Worm (Caenorhabditis elegans) whole organism, young adult: Measurements from ENCODE around the gene mig-5.

Source experiments
- B0261.1 ChIP-seq: sonication (generic microtip); optimal IDR thresholded peaks from 2 replicates; lab custom pipeline; 2016; ENCODE audit warnings: mild to moderate bottlenecking, missing genetic modification characterization, moderate library complexity, missing compliant biosample characterization
- C17E4.6 ChIP-seq: fragments of 200-800 bp; sonication (Bioruptor generic); IDR thresholded peaks from 2 replicates; pipeline ENCODE4 v1.3.6; 2022; ENCODE audit warnings: missing genetic modification reagents, missing genetic modification characterization, missing compliant biosample characterization
- F10E7.11 ChIP-seq: sonication (generic microtip); optimal IDR thresholded peaks from 2 replicates; lab custom pipeline; 2017; ENCODE audit warnings: mild to moderate bottlenecking, missing genetic modification characterization, moderate library complexity, missing compliant biosample characterization
- F23B12.7 ChIP-seq: sonication (generic microtip); optimal IDR thresholded peaks from 2 replicates; lab custom pipeline; 2017; ENCODE audit warnings: missing genetic modification characterization, mild to moderate bottlenecking, missing compliant biosample characterization, antibody characterized with exemption, moderate library complexity; ENCODE audit not compliant: insufficient read depth
- F33H1.4 ChIP-seq: fragments of 200-800 bp; sonication (Bioruptor generic); IDR thresholded peaks from 2 replicates; pipeline ENCODE4 v1.3.6; 2022; ENCODE audit warnings: missing genetic modification reagents, missing genetic modification characterization, missing compliant biosample characterization
- F37B4.10 ChIP-seq: fragments of 200-800 bp; sonication (Bioruptor generic); IDR thresholded peaks from 2 replicates; pipeline ENCODE4 v1.3.6; 2022; ENCODE audit warnings: missing genetic modification characterization, missing compliant biosample characterization
- F52B5.7 ChIP-seq: sonication (generic microtip); optimal IDR thresholded peaks from 2 replicates; lab custom pipeline; 2016; ENCODE audit warnings: mild to moderate bottlenecking, missing genetic modification characterization, missing compliant biosample characterization
- F55B11.4 ChIP-seq: sonication (generic microtip); optimal IDR thresholded peaks from 2 replicates; lab custom pipeline; 2016; ENCODE audit warnings: missing compliant biosample characterization, missing genetic modification characterization, borderline replicate concordance; ENCODE audit not compliant: insufficient read depth
- F57C9.4 ChIP-seq: sonication (generic microtip); optimal IDR thresholded peaks from 2 replicates; lab custom pipeline; 2017; ENCODE audit warnings: mild to moderate bottlenecking, missing genetic modification characterization, missing compliant biosample characterization
- K12H6.12 ChIP-seq: fragments of 200-800 bp; sonication (Bioruptor generic); optimal IDR thresholded peaks from 2 replicates; lab custom pipeline; 2018; ENCODE audit warnings: mild to moderate bottlenecking, missing genetic modification characterization, missing compliant biosample characterization
- T26A5.8 ChIP-seq: sonication (generic microtip); optimal IDR thresholded peaks from 2 replicates; lab custom pipeline; 2016; ENCODE audit warnings: missing genetic modification characterization, missing compliant biosample characterization
- Y67H2A.10 ChIP-seq: fragments of 200-800 bp; sonication (Bioruptor generic); conservative IDR thresholded peaks from 2 replicates; pipeline ENCODE4 v1.3.6; 2022; ENCODE audit warnings: missing genetic modification reagents, missing genetic modification characterization, missing compliant biosample characterization
- ZK185.1 ChIP-seq: sonication (generic microtip); optimal IDR thresholded peaks from 2 replicates; lab custom pipeline; 2016; ENCODE audit warnings: mild to moderate bottlenecking, missing genetic modification characterization, missing compliant biosample characterization; ENCODE audit not compliant: poor library complexity, severe bottlenecking
- aptf-2 ChIP-seq: fragments of 200-800 bp; sonication (Bioruptor generic); conservative IDR thresholded peaks from 2 replicates; pipeline ENCODE4 v1.3.6; 2022; ENCODE audit warnings: missing genetic modification reagents, missing genetic modification characterization, missing compliant biosample characterization
- aptf-3 ChIP-seq: fragments of 200-800 bp; sonication (Bioruptor generic); IDR thresholded peaks from 2 replicates; pipeline ENCODE4 v1.3.6; 2022; ENCODE audit warnings: missing genetic modification characterization, missing compliant biosample characterization
- atf-7 ChIP-seq: sonication (generic microtip); optimal IDR thresholded peaks from 2 replicates; lab custom pipeline; 2017; ENCODE audit warnings: mild to moderate bottlenecking, missing genetic modification characterization, missing compliant biosample characterization
- bed-1 ChIP-seq: fragments of 200-800 bp; sonication (Bioruptor generic); IDR thresholded peaks from 2 replicates; pipeline ENCODE4 v1.3.6; 2022; ENCODE audit warnings: missing genetic modification reagents, missing genetic modification characterization, missing compliant biosample characterization
- ceh-58 ChIP-seq: fragments of 200-800 bp; sonication (Bioruptor generic); IDR thresholded peaks from 2 replicates; pipeline ENCODE4 v1.3.6; 2022; ENCODE audit warnings: missing genetic modification characterization, missing compliant biosample characterization
- chd-7 ChIP-seq: sonication (generic microtip); optimal IDR thresholded peaks from 2 replicates; lab custom pipeline; 2016; ENCODE audit warnings: mild to moderate bottlenecking, missing genetic modification characterization, moderate library complexity, missing compliant biosample characterization
- die-1 ChIP-seq: sonication (generic microtip); optimal IDR thresholded peaks from 2 replicates; lab custom pipeline; 2016; ENCODE audit warnings: missing genotype, mild to moderate bottlenecking, missing genetic modification characterization, missing compliant biosample characterization
- dox-1 ChIP-seq: fragments of 200-800 bp; sonication (Bioruptor generic); IDR thresholded peaks from 2 replicates; pipeline ENCODE4 v1.3.6; 2022; ENCODE audit warnings: missing genetic modification reagents, missing genetic modification characterization, missing compliant biosample characterization
- dpff-1 ChIP-seq: sonication (generic microtip); optimal IDR thresholded peaks from 2 replicates; lab custom pipeline; 2017; ENCODE audit warnings: mild to moderate bottlenecking, missing genetic modification characterization, missing compliant biosample characterization
- dpl-1 ChIP-seq: fragments of 150-350 bp; optimal IDR thresholded peaks from 2 replicates; lab custom pipeline; 2014; ENCODE audit warnings: missing biosample characterization, missing genetic modification reagents, missing genetic modification characterization
- ekl-4 ChIP-seq: fragments of 200-800 bp; sonication (Bioruptor generic); IDR thresholded peaks from 2 replicates; pipeline ENCODE4 v1.3.6; 2022; ENCODE audit warnings: missing genetic modification reagents, missing genetic modification characterization, missing compliant biosample characterization
- hmg-1.2 ChIP-seq: fragments of 200-800 bp; sonication (Bioruptor generic); IDR thresholded peaks from 2 replicates; pipeline ENCODE4 v1.3.6; 2022; ENCODE audit warnings: missing genetic modification reagents, missing genetic modification characterization, missing compliant biosample characterization
- hmg-20 ChIP-seq: fragments of 200-800 bp; sonication (Bioruptor generic); IDR thresholded peaks from 2 replicates; pipeline ENCODE4 v1.3.6; 2022; ENCODE audit warnings: missing genetic modification reagents, missing genetic modification characterization, missing compliant biosample characterization
- hrde-1 ChIP-seq: sonication (generic microtip); optimal IDR thresholded peaks from 2 replicates; lab custom pipeline; 2016; ENCODE audit warnings: missing genetic modification characterization, mild to moderate bottlenecking, missing compliant biosample characterization, moderate library complexity, missing genotype, missing genetic modification reagents, borderline replicate concordance
- let-526 ChIP-seq: fragments of 200-800 bp; sonication (Bioruptor generic); IDR thresholded peaks from 2 replicates; pipeline ENCODE4 v1.3.6; 2022; ENCODE audit warnings: missing genetic modification reagents, missing genetic modification characterization, missing compliant biosample characterization
- lin-26 ChIP-seq: fragments of 200-800 bp; sonication (Bioruptor generic); IDR thresholded peaks from 2 replicates; pipeline ENCODE4 v1.3.6; 2022; ENCODE audit warnings: missing genetic modification reagents, missing genetic modification characterization, missing compliant biosample characterization
- lin-40 ChIP-seq: sonication (generic microtip); optimal IDR thresholded peaks from 2 replicates; lab custom pipeline; 2016; ENCODE audit warnings: missing genetic modification characterization, mild to moderate bottlenecking, missing compliant biosample characterization, missing genotype, missing genetic modification reagents
- lir-1 ChIP-seq: fragments of 200-800 bp; sonication (Bioruptor generic); conservative IDR thresholded peaks from 2 replicates; pipeline ENCODE4 v1.3.6; 2022; ENCODE audit warnings: missing genetic modification reagents, missing genetic modification characterization, missing compliant biosample characterization
- lsl-1 ChIP-seq: fragments of 200-800 bp; sonication (Bioruptor generic); optimal IDR thresholded peaks from 2 replicates; lab custom pipeline; 2018; ENCODE audit warnings: mild to moderate bottlenecking, missing genetic modification characterization, moderate library complexity, missing compliant biosample characterization
- madf-3 ChIP-seq: fragments of 200-800 bp; sonication (Bioruptor generic); IDR thresholded peaks from 2 replicates; pipeline ENCODE4 v1.3.6; 2022; ENCODE audit warnings: missing genetic modification reagents, missing genetic modification characterization, missing compliant biosample characterization
- mcd-1 ChIP-seq: fragments of 200-800 bp; sonication (Bioruptor generic); IDR thresholded peaks from 2 replicates; pipeline ENCODE4 v1.3.6; 2022; ENCODE audit warnings: missing genetic modification reagents, missing genetic modification characterization, missing compliant biosample characterization
- mes-4 ChIP-seq: sonication (generic microtip); optimal IDR thresholded peaks from 2 replicates; lab custom pipeline; 2016; ENCODE audit warnings: missing genotype, missing genetic modification characterization, missing compliant biosample characterization
- nfya-1 ChIP-seq: sonication (generic microtip); optimal IDR thresholded peaks from 2 replicates; lab custom pipeline; 2017; ENCODE audit warnings: antibody characterized with exemption, missing compliant biosample characterization, missing genetic modification characterization, borderline replicate concordance; ENCODE audit not compliant: insufficient read depth
- nhr-120 ChIP-seq: fragments of 200-800 bp; sonication (Bioruptor generic); IDR thresholded peaks from 2 replicates; pipeline ENCODE4 v1.3.6; 2022; ENCODE audit warnings: missing genetic modification characterization, missing compliant biosample characterization
- nhr-179 ChIP-seq: sonication (generic microtip); optimal IDR thresholded peaks from 2 replicates; lab custom pipeline; 2016; ENCODE audit warnings: mild to moderate bottlenecking, missing genetic modification characterization, missing compliant biosample characterization
- rec-8 ChIP-seq, 2 experiments: sonication (generic microtip); optimal IDR thresholded peaks; 2 replicates each; lab custom pipeline; 2016; ENCODE audit warnings: mild to moderate bottlenecking in 2 of 2, missing genetic modification characterization in 2 of 2, missing genetic modification reagents in 2 of 2, missing genotype in 2 of 2, missing biosample characterization in 1 of 2, missing compliant biosample characterization in 1 of 2, moderate library complexity in 1 of 2
- sdz-38 ChIP-seq: sonication (generic microtip); optimal IDR thresholded peaks from 2 replicates; lab custom pipeline; 2016; ENCODE audit warnings: missing genotype, missing genetic modification characterization, missing compliant biosample characterization
- snpc-1.1 ChIP-seq: sonication (generic microtip); optimal IDR thresholded peaks from 2 replicates; lab custom pipeline; 2017; ENCODE audit warnings: missing genetic modification characterization, mild to moderate bottlenecking, missing compliant biosample characterization, antibody characterized with exemption, moderate library complexity, missing genotype, missing genetic modification reagents; ENCODE audit not compliant: insufficient read depth
- snpc-3.4 ChIP-seq: sonication (generic microtip); optimal IDR thresholded peaks from 2 replicates; lab custom pipeline; 2017; ENCODE audit warnings: missing genetic modification characterization, mild to moderate bottlenecking, missing compliant biosample characterization, antibody characterized with exemption, moderate library complexity, missing genotype, missing genetic modification reagents
- sptf-2 ChIP-seq: fragments of 200-800 bp; sonication (Bioruptor generic); optimal IDR thresholded peaks from 2 replicates; lab custom pipeline; 2018; ENCODE audit warnings: mild to moderate bottlenecking, missing genetic modification characterization, missing compliant biosample characterization
- tbx-9 ChIP-seq: sonication (generic microtip); optimal IDR thresholded peaks from 2 replicates; lab custom pipeline; 2016; ENCODE audit warnings: borderline replicate concordance, missing genetic modification characterization, inconsistent platforms, missing compliant biosample characterization
- xnd-1 ChIP-seq: sonication (generic microtip); optimal IDR thresholded peaks from 2 replicates; lab custom pipeline; 2016; ENCODE audit warnings: missing genotype, missing genetic modification reagents, missing genetic modification characterization, missing compliant biosample characterization
- zfh-2 ChIP-seq: fragments of 200-800 bp; sonication (Bioruptor generic); conservative IDR thresholded peaks from 2 replicates; pipeline ENCODE4 v1.3.6; 2022; ENCODE audit warnings: missing genetic modification reagents, missing genetic modification characterization, missing compliant biosample characterization
- zim-3 ChIP-seq: sonication (generic microtip); optimal IDR thresholded peaks from 2 replicates; lab custom pipeline; 2017; ENCODE audit warnings: mild to moderate bottlenecking, missing genetic modification characterization, moderate library complexity, missing compliant biosample characterization
- ztf-18 ChIP-seq: sonication (generic microtip); optimal IDR thresholded peaks from 2 replicates; lab custom pipeline; 2016; ENCODE audit warnings: missing genotype, mild to moderate bottlenecking, missing genetic modification characterization, missing compliant biosample characterization
- ztf-22 ChIP-seq: fragments of 200-800 bp; sonication (Bioruptor generic); optimal IDR thresholded peaks from 2 replicates; lab custom pipeline; 2018; ENCODE audit warnings: mild to moderate bottlenecking, missing genetic modification characterization, moderate library complexity, missing compliant biosample characterization

The mig-5 gene

DNA sequence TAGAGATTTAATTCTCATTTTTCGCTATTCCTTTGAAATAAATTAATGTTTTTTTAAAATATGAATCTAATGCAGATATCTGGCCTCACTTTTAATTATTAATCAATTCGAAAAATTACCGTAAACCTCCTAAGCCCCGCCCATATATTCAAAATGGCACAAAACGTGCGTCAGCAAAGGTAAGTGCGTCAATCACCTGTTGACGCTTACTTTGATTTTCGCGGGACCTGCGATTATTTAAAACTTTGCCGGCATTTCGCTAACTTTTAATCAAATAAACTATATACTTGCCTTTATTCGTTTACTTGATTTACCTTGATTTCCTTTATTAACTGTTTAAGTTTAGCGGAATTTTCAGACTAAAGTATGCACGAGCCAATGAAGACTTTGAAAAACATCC, 26.8 kb downstream of the mig-5 start, which contains the start of gene pch-2 (continued):
- TF ChIP-seq xnd-1 (tag; lab: Kevin White, UChicago) (peak; percentile 13), F33H1.4 (GFP tag; lab: Robert Waterston, UW) (peak; percentile 52; the same call in 1 of the 2 replicates), die-1 (tag; lab: Kevin White, UChicago) (no peak), F23B12.7 (no peak), lin-26 (GFP tag; lab: Robert Waterston, UW) (no peak), ztf-22 (GFP tag; lab: Kevin White, UChicago) (no peak), nfya-1 (tag; lab: Kevin White, UChicago) (no peak), tbx-9 (no peak), nhr-179 (tag; lab: Kevin White, UChicago) (no peak), nhr-120 (no peak), rec-8 (tag; optimal IDR thresholded peaks at IDR 0.05; lab: Kevin White, UChicago) (no peak), zim-3 (tag; lab: Kevin White, UChicago) (no peak), ztf-18 (peak; percentile 92), F10E7.11 (tag; lab: Kevin White, UChicago) (no peak), ekl-4 (no peak), T26A5.8 (tag; lab: Kevin White, UChicago) (no peak), madf-3 (GFP tag; lab: Robert Waterston, UW) (no peak), let-526 (GFP tag; lab: Robert Waterston, UW) (no peak), sptf-2 (no peak), atf-7 (tag; lab: Kevin White, UChicago) (no peak), F52B5.7 (tag; lab: Kevin White, UChicago) (no peak), sdz-38 (tag; lab: Kevin White, UChicago) (no peak), Y67H2A.10 (GFP tag; lab: Robert Waterston, UW) (no peak), F57C9.4 (tag; lab: Kevin White, UChicago) (no peak), ceh-58 (GFP tag; lab: Robert Waterston, UW) (no peak), mcd-1 (GFP tag; lab: Robert Waterston, UW) (no peak), mes-4 (no peak), hrde-1 (tag; lab: Kevin White, UChicago) (no peak), lir-1 (GFP tag; lab: Robert Waterston, UW) (no peak), C17E4.6 (GFP tag; lab: Robert Waterston, UW) (no peak), dpff-1 (tag; lab: Kevin White, UChicago) (no peak), snpc-3.4 (tag; lab: Kevin White, UChicago) (no peak), aptf-2 (GFP tag; lab: Robert Waterston, UW) (no peak), bed-1 (no peak), snpc-1.1 (tag; lab: Kevin White, UChicago) (no peak), K12H6.12 (tag; lab: Kevin White, UChicago) (no peak), F55B11.4 (tag; lab: Kevin White, UChicago) (no peak), aptf-3 (GFP tag; lab: Robert Waterston, UW) (no peak), F37B4.10 (GFP tag; lab: Robert Waterston, UW) (no peak), ZK185.1 (tag; lab: Kevin White, UChicago) (peak; percentile 3), lsl-1 (GFP tag; lab: Kevin White, UChicago) (peak; percentile 51), chd-7 (no peak), dox-1 (GFP tag; lab: Robert Waterston, UW) (peak; percentile 72), dpl-1 (GFP tag; lab: Kevin White, UChicago) (peak; percentile 58), B0261.1 (tag; lab: Kevin White, UChicago) (no peak), zfh-2 (GFP tag; lab: Robert Waterston, UW) (no peak), hmg-1.2 (GFP tag; lab: Robert Waterston, UW) (no peak; the same call in 1 of the 2 replicates), hmg-20 (no peak), lin-40 (tag; lab: Kevin White, UChicago) (no peak)
